Worm (Caenorhabditis elegans): Measurements from ENCODE around the gene mpst-3.

- TF ChIP-seq C34B4.2 (tag; optimal IDR thresholded peaks at IDR 0.05) (no peak), skn-1 (tag; optimal IDR thresholded peaks at IDR 0.05) (no peak)
Observed at ce11 chrV:14924104-14924503, 28.7 kb downstream of the mpst-3 start, which contains the start of gene srg-54.
